Worm (Caenorhabditis elegans): ENCODE measurements around the gene F07A11.5.

- TF ChIP-seq snpc-4 (tag; optimal IDR thresholded peaks at IDR 0.05): no peak
- TF ChIP-seq nhr-28 (tag; optimal IDR thresholded peaks at IDR 0.05): no peak
- no peak for TF ChIP-seq aly-2 (tag; optimal IDR thresholded peaks at IDR 0.05)
- no peak for TF ChIP-seq ceh-82 (tag; optimal IDR thresholded peaks at IDR 0.05)
- no peak for TF ChIP-seq tag-97 (GFP tag; IDR thresholded peaks at IDR 0.05)
- TF ChIP-seq mxl-2 (GFP tag; conservative IDR thresholded peaks at IDR 0.05): no peak
- no peak for TF ChIP-seq zip-11 (GFP tag; IDR thresholded peaks at IDR 0.05)
Observed at ce11 chrII:11602387-11602960, 9.6 kb upstream of the F07A11.5 start.

All from whole organism, L4 larva.